Fruit fly (Drosophila melanogaster): ENCODE results near the gene msn.

msn gene

DNA sequence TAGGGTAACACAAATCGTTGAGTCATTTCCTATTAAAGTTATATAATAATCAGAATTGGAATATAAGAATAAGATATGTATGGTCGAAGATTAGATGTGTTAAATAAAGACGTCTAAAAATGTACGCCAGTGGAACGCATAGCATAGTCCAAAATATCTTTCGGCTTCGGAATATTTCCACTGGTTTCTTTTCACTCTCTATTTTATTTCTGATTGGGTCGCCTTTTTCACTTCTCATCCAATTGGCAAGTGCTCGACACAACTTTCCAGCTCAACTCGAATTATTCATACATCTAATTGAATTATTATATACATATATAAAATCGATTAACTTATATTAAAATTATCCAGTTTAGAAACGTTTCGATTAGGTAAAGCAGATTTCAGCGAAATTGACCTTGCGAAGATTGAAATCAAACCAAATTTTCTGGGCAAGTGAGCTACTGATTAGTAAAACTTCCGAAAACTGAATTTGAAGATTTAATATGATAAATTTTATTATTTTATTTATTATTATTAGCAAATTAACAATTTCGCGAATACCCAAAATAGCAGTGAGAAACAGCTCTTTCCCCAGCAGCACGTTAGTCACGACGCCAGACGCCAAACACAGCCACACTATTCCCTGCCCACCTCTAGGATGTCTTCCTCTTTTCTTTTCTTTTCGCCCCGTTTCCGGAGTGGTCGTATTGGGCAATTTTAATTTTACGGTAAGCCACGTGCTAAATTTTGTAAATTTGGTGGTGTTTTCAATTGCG, 643 bp upstream of the msn start, which contains the start of gene RpL8 (continued):
- peak; percentile 29 for TF ChIP-seq Gug (GFP tag; IDR thresholded peaks at IDR 0.05)
- TF ChIP-seq fd85E (GFP tag; optimal IDR thresholded peaks at IDR 0.05), result peak; percentile 70
- TF ChIP-seq fkh (GFP tag; optimal IDR thresholded peaks at IDR 0.05), result peak; percentile 44
- no peak for TF ChIP-seq Eip93F (GFP tag; optimal IDR thresholded peaks at IDR 0.05)
- TF ChIP-seq Hr38 (GFP tag; optimal IDR thresholded peaks at IDR 0.05), result no peak
- TF ChIP-seq CG15336 (GFP tag; IDR thresholded peaks at IDR 0.05), result peak; percentile 28; the same call in 1 of the 2 replicates
- peak; percentile 86 for TF ChIP-seq net (GFP tag; optimal IDR thresholded peaks at IDR 0.05)
- TF ChIP-seq lz (GFP tag; optimal IDR thresholded peaks at IDR 0.05), result peak; percentile 78
- TF ChIP-seq Eip75B (GFP tag; optimal IDR thresholded peaks at IDR 0.05), result peak; percentile 64
- peak; percentile 94 for TF ChIP-seq CG6854 (GFP tag; optimal IDR thresholded peaks at IDR 0.05)
- TF ChIP-seq CG34406 (GFP tag; optimal IDR thresholded peaks at IDR 0.05), result peak; percentile 70
- peak; percentile 64 for TF ChIP-seq CG8632 (GFP tag; optimal IDR thresholded peaks at IDR 0.05)
- peak; percentile 57 for TF ChIP-seq CG8319 (GFP tag; optimal IDR thresholded peaks at IDR 0.05)
- TF ChIP-seq achi (GFP tag; optimal IDR thresholded peaks at IDR 0.05), result peak; percentile 72
- TF ChIP-seq Ets96B (tag; optimal IDR thresholded peaks at IDR 0.05), result peak; percentile 36
- TF ChIP-seq Hr4 (GFP tag; optimal IDR thresholded peaks at IDR 0.05), result peak; percentile 58
- TF ChIP-seq cyc (GFP tag; optimal IDR thresholded peaks at IDR 0.05), result peak; percentile 81
- TF ChIP-seq CG7368 (GFP tag; optimal IDR thresholded peaks at IDR 0.05), result peak; percentile 84
- TF ChIP-seq dac (GFP tag; optimal IDR thresholded peaks at IDR 0.05), result peak; percentile 49
- peak; percentile 71 for TF ChIP-seq Smox (GFP tag; optimal IDR thresholded peaks at IDR 0.05)
- TF ChIP-seq CG6792 (GFP tag; optimal IDR thresholded peaks at IDR 0.05), result peak; percentile 62
- TF ChIP-seq CG11762 (GFP tag; optimal IDR thresholded peaks at IDR 0.05; ENCODE audit: insufficient read depth), result peak; percentile 60
- peak; percentile 75 for TF ChIP-seq Hr39 (GFP tag; optimal IDR thresholded peaks at IDR 0.05)
- TF ChIP-seq Ets21C (GFP tag; optimal IDR thresholded peaks at IDR 0.05), result peak; percentile 5
- peak; percentile 56 for TF ChIP-seq CG11902 (GFP tag; optimal IDR thresholded peaks at IDR 0.05)
- TF ChIP-seq topi (GFP tag; optimal IDR thresholded peaks at IDR 0.05), result peak; percentile 69
- peak; percentile 69 for TF ChIP-seq pdm3 (GFP tag; optimal IDR thresholded peaks at IDR 0.05)
- TF ChIP-seq spab (GFP tag; optimal IDR thresholded peaks at IDR 0.05), result peak; percentile 53
- peak; percentile 56 for TF ChIP-seq CG3032 (tag; optimal IDR thresholded peaks at IDR 0.05)
- peak; percentile 58 for TF ChIP-seq CG10669 (GFP tag; optimal IDR thresholded peaks at IDR 0.05)
- TF ChIP-seq dsx (GFP tag; optimal IDR thresholded peaks at IDR 0.05; ENCODE audit: poor library complexity, severe bottlenecking), result peak; percentile 46
- peak; percentile 84 for TF ChIP-seq eg (GFP tag; IDR thresholded peaks at IDR 0.05)
- peak; percentile 68 for TF ChIP-seq svp (GFP tag)
- peak; percentile 66 for TF ChIP-seq CG4318 (GFP tag; optimal IDR thresholded peaks at IDR 0.05)
- peak; percentile 58 for TF ChIP-seq Sox14 (GFP tag; optimal IDR thresholded peaks at IDR 0.05)
- peak; percentile 90 for TF ChIP-seq CG3919 (GFP tag; optimal IDR thresholded peaks at IDR 0.05)
- TF ChIP-seq Eip78C (GFP tag), result peak; percentile 92
- TF ChIP-seq Lpt (GFP tag; optimal IDR thresholded peaks at IDR 0.05), result no peak
- TF ChIP-seq CG1621 (tag; optimal IDR thresholded peaks at IDR 0.05), result peak; percentile 73
- TF ChIP-seq fd59A (GFP tag; optimal IDR thresholded peaks at IDR 0.05), result peak; percentile 33

DNA sequence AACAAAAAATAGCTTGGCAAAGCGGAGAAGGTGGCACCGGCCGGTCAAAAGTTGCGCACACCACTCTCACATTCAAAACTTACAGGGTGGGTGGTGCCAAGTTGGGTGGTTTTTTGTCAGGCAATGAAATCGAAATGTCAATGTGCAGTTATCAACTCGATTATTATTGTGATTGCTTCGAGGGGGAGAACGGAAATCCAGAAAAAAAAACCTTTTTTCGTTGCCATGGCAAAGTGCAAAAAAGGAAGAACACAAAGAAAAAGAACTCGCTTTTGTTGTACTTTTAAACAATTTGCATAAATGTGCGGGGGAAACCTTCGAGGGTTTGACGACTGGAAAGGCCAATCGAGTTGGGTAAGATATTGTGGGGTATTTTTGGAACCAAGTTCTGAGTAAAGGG, 1.5 kb downstream of the msn start:
- TF ChIP-seq CG1621 (tag; optimal IDR thresholded peaks at IDR 0.05), result no peak
- peak; percentile 31 for TF ChIP-seq CG6854 (GFP tag; optimal IDR thresholded peaks at IDR 0.05)
- no peak for TF ChIP-seq CG10669 (GFP tag; optimal IDR thresholded peaks at IDR 0.05)
- TF ChIP-seq pdm3 (GFP tag; optimal IDR thresholded peaks at IDR 0.05), result no peak
- TF ChIP-seq CG8319 (GFP tag; optimal IDR thresholded peaks at IDR 0.05), result no peak
- TF ChIP-seq fd59A (GFP tag; optimal IDR thresholded peaks at IDR 0.05), result no peak
- no peak for TF ChIP-seq vri (GFP tag; optimal IDR thresholded peaks at IDR 0.05)
- no peak for TF ChIP-seq ss (GFP tag; optimal IDR thresholded peaks at IDR 0.05)
